Fruit fly (Drosophila melanogaster): ENCODE measurements around the gene CG34282.

- no peak for TF ChIP-seq CTCF (optimal IDR thresholded peaks at IDR 0.05)
- TF ChIP-seq CG8478 (optimal IDR thresholded peaks at IDR 0.05) = no peak
These were observed 27.4 kb downstream of the CG34282 start, which contains the start of gene CG34283 for dm6 chr3R:18722490-18722889.

Data from S2 (cell line).